Worm (Caenorhabditis elegans): ENCODE results near the gene Y49E10.18.

Gene Y49E10.18

ce11 chrIII:12411668-12412067 lies 34.2 kb downstream of the Y49E10.18 start:
- TF ChIP-seq gmeb-1 (tag; optimal IDR thresholded peaks at IDR 0.05) (no peak), ZK546.5 (tag; optimal IDR thresholded peaks at IDR 0.05) (no peak), ceh-16 (tag; optimal IDR thresholded peaks at IDR 0.05) (no peak), alr-1 (tag; optimal IDR thresholded peaks at IDR 0.05) (no peak), C34F6.9 (tag; optimal IDR thresholded peaks at IDR 0.05) (no peak), unc-39 (tag; optimal IDR thresholded peaks at IDR 0.05) (no peak), nhr-237 (tag; optimal IDR thresholded peaks at IDR 0.05) (no peak), nhr-10 (tag; optimal IDR thresholded peaks at IDR 0.05) (no peak), nhr-11 (tag; optimal IDR thresholded peaks at IDR 0.05) (no peak), lin-13 (GFP tag; optimal IDR thresholded peaks at IDR 0.05) (no peak), nhr-77 (tag; optimal IDR thresholded peaks at IDR 0.05) (no peak), nhr-23 (tag; optimal IDR thresholded peaks at IDR 0.05) (no peak), nhr-129 (tag; optimal IDR thresholded peaks at IDR 0.05) (no peak), Y55F3AM.14 (GFP tag; optimal IDR thresholded peaks at IDR 0.05) (no peak), nhr-25 (tag; optimal IDR thresholded peaks at IDR 0.05) (no peak), nhr-12 (tag; optimal IDR thresholded peaks at IDR 0.05) (no peak), ztf-1 (GFP tag; conservative IDR thresholded peaks at IDR 0.05) (no peak), elt-3 (tag; optimal IDR thresholded peaks at IDR 0.05) (no peak), zag-1 (tag; optimal IDR thresholded peaks at IDR 0.05) (no peak), nhr-6 (tag; optimal IDR thresholded peaks at IDR 0.05) (no peak)

- no peak for TF ChIP-seq nhr-21 (tag; optimal IDR thresholded peaks at IDR 0.05)
- no peak for TF ChIP-seq ama-1 (optimal IDR thresholded peaks at IDR 0.05)
Observed at ce11 chrIII:12411059-12411458, 34.8 kb downstream of the Y49E10.18 start.

ce11 chrIII:12410304-12410703 lies 35.6 kb downstream of the Y49E10.18 start:
- no peak for TF ChIP-seq ceh-16 (tag; optimal IDR thresholded peaks at IDR 0.05)
- TF ChIP-seq unc-62 (GFP tag; optimal IDR thresholded peaks at IDR 0.05) = no peak
- TF ChIP-seq dmd-4 (tag; optimal IDR thresholded peaks at IDR 0.05) = no peak
- TF ChIP-seq elt-1 (tag; optimal IDR thresholded peaks at IDR 0.05) = no peak
- no peak for TF ChIP-seq R02D3.7 (tag; optimal IDR thresholded peaks at IDR 0.05)
- no peak for TF ChIP-seq lin-11 (tag; optimal IDR thresholded peaks at IDR 0.05)
- no peak for TF ChIP-seq nhr-237 (tag; optimal IDR thresholded peaks at IDR 0.05)
- no peak for TF ChIP-seq fos-1 (tag; optimal IDR thresholded peaks at IDR 0.05)
- no peak for TF ChIP-seq alr-1 (tag; optimal IDR thresholded peaks at IDR 0.05)
- TF ChIP-seq sem-4 (tag; optimal IDR thresholded peaks at IDR 0.05) = no peak
- no peak for TF ChIP-seq elt-3 (tag; optimal IDR thresholded peaks at IDR 0.05)
- TF ChIP-seq ceh-82 (tag; optimal IDR thresholded peaks at IDR 0.05) = no peak

ce11 chrIII:12399709-12400108 lies 46.2 kb downstream of the Y49E10.18 start:
- no peak for TF ChIP-seq ZK546.5 (tag; optimal IDR thresholded peaks at IDR 0.05)
- peak in 1 of 2 experiments; percentile 12 for TF ChIP-seq lsy-2 (tag; optimal IDR thresholded peaks at IDR 0.05)
- TF ChIP-seq unc-39 (tag; optimal IDR thresholded peaks at IDR 0.05) = no peak
- no peak for TF ChIP-seq snpc-4 (tag; optimal IDR thresholded peaks at IDR 0.05)
- TF ChIP-seq ztf-1 (GFP tag; conservative IDR thresholded peaks at IDR 0.05) = no peak
- TF ChIP-seq ama-1 (optimal IDR thresholded peaks at IDR 0.05) = no peak
- TF ChIP-seq unc-55 (GFP tag; optimal IDR thresholded peaks at IDR 0.05) = peak; percentile 6
- no peak for TF ChIP-seq aly-2 (tag; optimal IDR thresholded peaks at IDR 0.05)
- TF ChIP-seq sma-3 (GFP tag; optimal IDR thresholded peaks at IDR 0.05) = peak; percentile 2
- no peak for TF ChIP-seq peb-1 (tag; optimal IDR thresholded peaks at IDR 0.05)
- no peak for TF ChIP-seq nhr-77 (tag; optimal IDR thresholded peaks at IDR 0.05)
- TF ChIP-seq nhr-25 (tag; optimal IDR thresholded peaks at IDR 0.05) = no peak
- no peak for TF ChIP-seq F13H6.1 (tag; optimal IDR thresholded peaks at IDR 0.05)
- TF ChIP-seq nhr-129 (tag; optimal IDR thresholded peaks at IDR 0.05) = peak; percentile 59
- no peak for TF ChIP-seq lin-39 (tag; optimal IDR thresholded peaks at IDR 0.05)

ce11 chrIII:12398468-12398867 lies 47.4 kb downstream of the Y49E10.18 start:
- TF ChIP-seq egl-27 (tag; optimal IDR thresholded peaks at IDR 0.05) (no peak), nhr-10 (tag; optimal IDR thresholded peaks at IDR 0.05) (no peak), ztf-4 (tag; optimal IDR thresholded peaks at IDR 0.05) (no peak), aly-2 (tag; optimal IDR thresholded peaks at IDR 0.05) (no peak), alr-1 (tag; optimal IDR thresholded peaks at IDR 0.05) (no peak), Y55F3AM.14 (GFP tag; optimal IDR thresholded peaks at IDR 0.05) (no peak), nhr-237 (tag; optimal IDR thresholded peaks at IDR 0.05) (no peak), crh-2 (tag; optimal IDR thresholded peaks at IDR 0.05) (no peak), ztf-1 (GFP tag; conservative IDR thresholded peaks at IDR 0.05) (no peak), peb-1 (tag; optimal IDR thresholded peaks at IDR 0.05) (no peak)

Measured in whole organism, L2 larva.